Worm (Caenorhabditis elegans) whole organism, young adult: ENCODE measurements around the gene Y97E10AL.1.

Source experiments
- B0019.2 ChIP-seq: fragments of 200-800 bp; sonication (Bioruptor generic); conservative IDR thresholded peaks from 2 replicates; pipeline ENCODE4 v1.3.6; 2022; ENCODE audit warnings: missing genetic modification reagents, missing genetic modification characterization, missing compliant biosample characterization
- B0261.1 ChIP-seq: sonication (generic microtip); optimal IDR thresholded peaks from 2 replicates; lab custom pipeline; 2016; ENCODE audit warnings: mild to moderate bottlenecking, missing genetic modification characterization, moderate library complexity, missing compliant biosample characterization
- C17E4.6 ChIP-seq: fragments of 200-800 bp; sonication (Bioruptor generic); IDR thresholded peaks from 2 replicates; pipeline ENCODE4 v1.3.6; 2022; ENCODE audit warnings: missing genetic modification reagents, missing genetic modification characterization, missing compliant biosample characterization
- F33H1.4 ChIP-seq: fragments of 200-800 bp; sonication (Bioruptor generic); IDR thresholded peaks from 2 replicates; pipeline ENCODE4 v1.3.6; 2022; ENCODE audit warnings: missing genetic modification reagents, missing genetic modification characterization, missing compliant biosample characterization
- F37B4.10 ChIP-seq: fragments of 200-800 bp; sonication (Bioruptor generic); IDR thresholded peaks from 2 replicates; pipeline ENCODE4 v1.3.6; 2022; ENCODE audit warnings: missing genetic modification characterization, missing compliant biosample characterization
- F55B11.4 ChIP-seq: sonication (generic microtip); optimal IDR thresholded peaks from 2 replicates; lab custom pipeline; 2016; ENCODE audit warnings: missing compliant biosample characterization, missing genetic modification characterization, borderline replicate concordance; ENCODE audit not compliant: insufficient read depth
- K12H6.12 ChIP-seq: fragments of 200-800 bp; sonication (Bioruptor generic); optimal IDR thresholded peaks from 2 replicates; lab custom pipeline; 2018; ENCODE audit warnings: mild to moderate bottlenecking, missing genetic modification characterization, missing compliant biosample characterization
- T07F8.4 ChIP-seq: sonication (generic microtip); optimal IDR thresholded peaks from 2 replicates; lab custom pipeline; 2016; ENCODE audit warnings: mild to moderate bottlenecking, missing genetic modification characterization, moderate library complexity, missing compliant biosample characterization
- T26A5.8 ChIP-seq: sonication (generic microtip); optimal IDR thresholded peaks from 2 replicates; lab custom pipeline; 2016; ENCODE audit warnings: missing genetic modification characterization, missing compliant biosample characterization
- Y53G8AR.9 ChIP-seq: fragments of 200-800 bp; sonication (Bioruptor generic); conservative IDR thresholded peaks from 2 replicates; pipeline ENCODE4 v1.3.6; 2022; ENCODE audit warnings: missing genetic modification reagents, missing genetic modification characterization, missing compliant biosample characterization
- Y67H2A.10 ChIP-seq: fragments of 200-800 bp; sonication (Bioruptor generic); conservative IDR thresholded peaks from 2 replicates; pipeline ENCODE4 v1.3.6; 2022; ENCODE audit warnings: missing genetic modification reagents, missing genetic modification characterization, missing compliant biosample characterization
- Y79H2A.3 ChIP-seq: fragments of 200-800 bp; sonication (Bioruptor generic); conservative IDR thresholded peaks from 2 replicates; pipeline ENCODE4 v1.3.6; 2022; ENCODE audit warnings: missing genetic modification reagents, missing genetic modification characterization, missing compliant biosample characterization
- athp-1 ChIP-seq: sonication (generic microtip); optimal IDR thresholded peaks from 2 replicates; lab custom pipeline; 2017; ENCODE audit warnings: mild to moderate bottlenecking, missing genetic modification characterization, missing compliant biosample characterization
- attf-3 ChIP-seq: fragments of 200-800 bp; sonication (Bioruptor generic); conservative IDR thresholded peaks from 2 replicates; pipeline ENCODE4 v1.3.6; 2022; ENCODE audit warnings: missing genetic modification reagents, missing genetic modification characterization, missing compliant biosample characterization
- bed-1 ChIP-seq: fragments of 200-800 bp; sonication (Bioruptor generic); IDR thresholded peaks from 2 replicates; pipeline ENCODE4 v1.3.6; 2022; ENCODE audit warnings: missing genetic modification reagents, missing genetic modification characterization, missing compliant biosample characterization
- ccch-3 ChIP-seq: fragments of 200-800 bp; sonication (Bioruptor generic); optimal IDR thresholded peaks from 2 replicates; lab custom pipeline; 2018; ENCODE audit warnings: mild to moderate bottlenecking, missing genetic modification characterization, missing compliant biosample characterization
- ceh-100 ChIP-seq: fragments of 200-800 bp; sonication (Bioruptor generic); IDR thresholded peaks from 2 replicates; pipeline ENCODE4 v1.3.6; 2022; ENCODE audit warnings: missing genetic modification reagents, missing genetic modification characterization, missing compliant biosample characterization
- ceh-40 ChIP-seq: fragments of 200-800 bp; sonication (Bioruptor generic); IDR thresholded peaks from 2 replicates; pipeline ENCODE4 v1.3.6; 2022; ENCODE audit warnings: missing genetic modification characterization, missing compliant biosample characterization
- ceh-79 ChIP-seq: sonication (generic microtip); optimal IDR thresholded peaks from 2 replicates; lab custom pipeline; 2017; ENCODE audit warnings: mild to moderate bottlenecking, missing genetic modification characterization, missing compliant biosample characterization
- die-1 ChIP-seq: sonication (generic microtip); optimal IDR thresholded peaks from 2 replicates; lab custom pipeline; 2016; ENCODE audit warnings: missing genotype, mild to moderate bottlenecking, missing genetic modification characterization, missing compliant biosample characterization
- dpff-1 ChIP-seq: sonication (generic microtip); optimal IDR thresholded peaks from 2 replicates; lab custom pipeline; 2017; ENCODE audit warnings: mild to moderate bottlenecking, missing genetic modification characterization, missing compliant biosample characterization
- ets-4 ChIP-seq: fragments of 200-800 bp; sonication (Bioruptor generic); optimal IDR thresholded peaks from 2 replicates; lab custom pipeline; 2018; ENCODE audit warnings: mild to moderate bottlenecking, missing genetic modification characterization, missing compliant biosample characterization
- fkh-3 ChIP-seq: sonication (generic microtip); optimal IDR thresholded peaks from 2 replicates; lab custom pipeline; 2016; ENCODE audit warnings: mild to moderate bottlenecking, missing genetic modification characterization, missing compliant biosample characterization
- hlh-26 ChIP-seq: fragments of 200-800 bp; sonication (Bioruptor generic); conservative IDR thresholded peaks from 2 replicates; pipeline ENCODE4 v1.3.6; 2022; ENCODE audit warnings: missing genetic modification reagents, missing genetic modification characterization, missing compliant biosample characterization
- hmg-1.2 ChIP-seq: fragments of 200-800 bp; sonication (Bioruptor generic); IDR thresholded peaks from 2 replicates; pipeline ENCODE4 v1.3.6; 2022; ENCODE audit warnings: missing genetic modification reagents, missing genetic modification characterization, missing compliant biosample characterization
- hmg-20 ChIP-seq: fragments of 200-800 bp; sonication (Bioruptor generic); IDR thresholded peaks from 2 replicates; pipeline ENCODE4 v1.3.6; 2022; ENCODE audit warnings: missing genetic modification reagents, missing genetic modification characterization, missing compliant biosample characterization
- lir-1 ChIP-seq: fragments of 200-800 bp; sonication (Bioruptor generic); conservative IDR thresholded peaks from 2 replicates; pipeline ENCODE4 v1.3.6; 2022; ENCODE audit warnings: missing genetic modification reagents, missing genetic modification characterization, missing compliant biosample characterization
- madf-8 ChIP-seq: fragments of 200-800 bp; sonication (Bioruptor generic); conservative IDR thresholded peaks from 2 replicates; pipeline ENCODE4 v1.3.6; 2022; ENCODE audit warnings: missing genetic modification reagents, missing genetic modification characterization, missing compliant biosample characterization
- mcd-1 ChIP-seq: fragments of 200-800 bp; sonication (Bioruptor generic); IDR thresholded peaks from 2 replicates; pipeline ENCODE4 v1.3.6; 2022; ENCODE audit warnings: missing genetic modification reagents, missing genetic modification characterization, missing compliant biosample characterization
- nfya-2 ChIP-seq: fragments of 200-800 bp; sonication (Bioruptor generic); IDR thresholded peaks from 2 replicates; pipeline ENCODE4 v1.3.6; 2022; ENCODE audit warnings: missing genetic modification reagents, missing genetic modification characterization, missing compliant biosample characterization
- nfyb-1 ChIP-seq: fragments of 200-800 bp; sonication (Bioruptor generic); IDR thresholded peaks from 2 replicates; pipeline ENCODE4 v1.3.6; 2022; ENCODE audit warnings: missing genetic modification reagents, missing genetic modification characterization, missing compliant biosample characterization
- nhr-179 ChIP-seq: sonication (generic microtip); optimal IDR thresholded peaks from 2 replicates; lab custom pipeline; 2016; ENCODE audit warnings: mild to moderate bottlenecking, missing genetic modification characterization, missing compliant biosample characterization
- nhr-80 ChIP-seq: sonication (generic microtip); optimal IDR thresholded peaks from 2 replicates; lab custom pipeline; 2016; ENCODE audit warnings: missing genetic modification characterization, missing compliant biosample characterization
- pbrm-1 ChIP-seq: fragments of 200-800 bp; sonication (Bioruptor generic); IDR thresholded peaks from 2 replicates; pipeline ENCODE4 v1.3.6; 2022; ENCODE audit warnings: missing genetic modification reagents, missing genetic modification characterization, missing compliant biosample characterization
- repo-1 ChIP-seq: sonication (generic microtip); optimal IDR thresholded peaks from 2 replicates; lab custom pipeline; 2017; ENCODE audit warnings: mild to moderate bottlenecking, missing genetic modification characterization, missing compliant biosample characterization
- sdz-38 ChIP-seq: sonication (generic microtip); optimal IDR thresholded peaks from 2 replicates; lab custom pipeline; 2016; ENCODE audit warnings: missing genotype, missing genetic modification characterization, missing compliant biosample characterization
- snpc-3.4 ChIP-seq: sonication (generic microtip); optimal IDR thresholded peaks from 2 replicates; lab custom pipeline; 2017; ENCODE audit warnings: missing genetic modification characterization, mild to moderate bottlenecking, missing compliant biosample characterization, antibody characterized with exemption, moderate library complexity, missing genotype, missing genetic modification reagents
- unc-130 ChIP-seq: sonication (generic microtip); optimal IDR thresholded peaks from 2 replicates; lab custom pipeline; 2016; ENCODE audit warnings: missing genetic modification reagents, missing genetic modification characterization, missing compliant biosample characterization
- ztf-22 ChIP-seq: fragments of 200-800 bp; sonication (Bioruptor generic); optimal IDR thresholded peaks from 2 replicates; lab custom pipeline; 2018; ENCODE audit warnings: mild to moderate bottlenecking, missing genetic modification characterization, moderate library complexity, missing compliant biosample characterization
- ztf-26 ChIP-seq: sonication (generic microtip); optimal IDR thresholded peaks from 2 replicates; lab custom pipeline; 2017; ENCODE audit warnings: missing genetic modification characterization, missing compliant biosample characterization

Gene Y97E10AL.1

DNA sequence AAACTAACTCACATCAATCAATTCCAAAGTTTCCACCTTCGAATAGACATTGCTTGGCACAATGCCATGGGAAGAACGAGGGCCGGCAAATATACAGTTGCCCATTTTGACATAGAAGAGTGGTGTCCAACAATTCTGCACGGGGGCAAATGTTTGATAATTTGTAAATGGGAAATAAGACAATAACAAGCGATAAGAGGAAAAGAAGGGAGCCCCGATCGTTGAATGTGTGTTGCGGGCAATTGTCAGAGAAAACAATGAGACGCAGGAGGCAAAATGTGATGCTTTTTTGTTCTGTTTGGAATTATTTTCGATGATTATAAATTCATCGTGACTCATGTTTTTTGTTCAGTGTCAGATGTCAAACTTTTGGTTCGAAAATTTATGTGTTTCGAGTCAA lies 29.7 kb upstream of the Y97E10AL.1 start, which contains the start of gene pals-34:
TSS of gene pals-34 (minus strand) at position 280 of the 400 bp plus-strand sequence.
- no peak for TF ChIP-seq B0019.2 (GFP tag; lab: Robert Waterston, UW)
- TF ChIP-seq hlh-26 (GFP tag; lab: Robert Waterston, UW) = no peak
- no peak for TF ChIP-seq T26A5.8
- no peak for TF ChIP-seq hmg-1.2 (GFP tag; lab: Robert Waterston, UW)

DNA sequence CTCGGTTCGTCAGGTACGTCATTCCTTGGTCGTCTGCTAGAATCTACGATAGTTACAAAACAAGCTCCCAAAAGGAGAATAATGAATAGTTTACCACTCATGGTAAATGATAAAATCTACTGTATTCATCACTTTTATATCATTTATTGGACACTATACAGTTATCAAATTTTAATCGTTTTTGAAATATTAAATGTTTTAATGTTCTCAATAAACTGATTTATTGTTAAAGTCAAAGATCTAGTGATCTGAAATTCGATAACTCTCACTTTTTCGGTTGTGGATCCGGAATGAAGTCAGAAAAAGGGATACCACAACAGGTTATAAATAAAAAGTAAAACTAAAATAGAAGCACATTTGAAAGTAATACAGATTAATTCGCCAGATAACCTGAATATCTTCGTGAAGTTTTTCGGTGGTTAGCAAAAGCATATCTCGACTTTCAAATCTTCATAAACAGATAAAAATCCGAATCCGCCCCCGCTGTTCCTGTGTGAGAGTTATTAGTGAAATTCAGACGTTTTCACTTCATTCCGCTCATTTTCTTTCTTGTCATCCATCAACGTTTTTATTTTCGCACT lies 27.1 kb upstream of the Y97E10AL.1 start, which contains the start of the genes clec-217 and F26D11.2:
TSS of gene clec-217 (minus strand) at position 101 of the 581 bp plus-strand sequence.
TSS of gene F26D11.2 (plus strand) at position 531 of the 581 bp plus-strand sequence.
- no peak for TF ChIP-seq hmg-20 (GFP tag; lab: Robert Waterston, UW)
- no peak for TF ChIP-seq Y79H2A.3 (GFP tag; lab: Robert Waterston, UW)
- no peak for TF ChIP-seq ceh-40 (GFP tag; lab: Robert Waterston, UW)
- no peak for TF ChIP-seq attf-3 (GFP tag; lab: Robert Waterston, UW)
- TF ChIP-seq ets-4 = no peak
- no peak for TF ChIP-seq T26A5.8
- no peak for TF ChIP-seq bed-1
- no peak for TF ChIP-seq snpc-3.4 (tag; lab: Kevin White, UChicago)
- TF ChIP-seq B0019.2 (GFP tag; lab: Robert Waterston, UW) = no peak
- TF ChIP-seq nhr-179 (tag; lab: Kevin White, UChicago) = no peak
- no peak for TF ChIP-seq lir-1 (GFP tag; lab: Robert Waterston, UW)
- TF ChIP-seq ceh-79 (tag; lab: Kevin White, UChicago) = no peak
- TF ChIP-seq B0261.1 = no peak
- no peak for TF ChIP-seq T07F8.4
- TF ChIP-seq, all 124 proteins: peak for 0

DNA sequence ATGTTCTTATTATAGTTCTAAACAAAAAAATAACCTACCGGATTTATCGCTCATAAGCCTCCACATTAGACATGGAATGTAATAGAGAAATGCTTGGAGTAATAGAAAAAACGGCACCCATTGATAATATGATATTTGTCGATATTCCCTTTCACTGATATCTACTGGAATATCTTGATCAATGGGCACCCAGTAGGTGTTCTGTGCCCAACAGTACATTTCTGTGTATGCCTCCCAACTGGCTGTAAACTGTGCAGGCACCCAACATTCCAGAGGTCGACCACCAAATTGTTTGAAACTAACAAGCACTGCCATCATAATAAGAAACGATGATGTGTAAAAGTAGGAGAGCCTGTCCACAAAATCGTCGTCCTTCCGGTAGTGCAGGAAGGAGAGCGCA lies 21.5 kb upstream of the Y97E10AL.1 start:
- TF ChIP-seq ccch-3 (GFP tag; lab: Kevin White, UChicago) (no peak), pbrm-1 (no peak), F33H1.4 (GFP tag; lab: Robert Waterston, UW) (no peak), B0261.1 (no peak), repo-1 (tag; lab: Kevin White, UChicago) (no peak), Y53G8AR.9 (GFP tag; lab: Robert Waterston, UW) (no peak), mcd-1 (no peak)

ce11 chrV:7969107-7969506 lies 16.9 kb upstream of the Y97E10AL.1 start, which contains the start of gene che-7:
Gene che-7, minus strand, starts transcription at chrV:7969207.
- TF ChIP-seq pbrm-1 = no peak
- no peak for TF ChIP-seq ceh-100
- TF ChIP-seq F37B4.10 (GFP tag; lab: Robert Waterston, UW) = no peak
- TF ChIP-seq fkh-3 (tag; lab: Kevin White, UChicago) = no peak
- no peak for TF ChIP-seq sdz-38 (tag; lab: Kevin White, UChicago)
- TF ChIP-seq, all 124 proteins: peak for 0

ce11 chrV:7970519-7970918 lies 15.4 kb upstream of the Y97E10AL.1 start:
- TF ChIP-seq Y67H2A.10 (no peak), unc-130 (GFP tag; lab: Kevin White, UChicago) (no peak), athp-1 (tag; lab: Kevin White, UChicago) (no peak), C17E4.6 (GFP tag; lab: Robert Waterston, UW) (no peak), ccch-3 (GFP tag; lab: Kevin White, UChicago) (no peak), nhr-80 (no peak), madf-8 (no peak), nfya-2 (no peak), die-1 (no peak), K12H6.12 (tag; lab: Kevin White, UChicago) (no peak), ztf-26 (no peak), dpff-1 (tag; lab: Kevin White, UChicago) (no peak), B0261.1 (no peak), nfyb-1 (GFP tag; lab: Robert Waterston, UW) (no peak), ztf-22 (GFP tag; lab: Kevin White, UChicago) (no peak), F55B11.4 (tag; lab: Kevin White, UChicago) (no peak), hmg-20 (GFP tag; lab: Robert Waterston, UW) (no peak)
- TF ChIP-seq, all 124 proteins: peak for 0
